Worm (Caenorhabditis elegans) whole organism, L2 larva: ENCODE measurements around the gene twk-16.

Experiments
- C34F6.9 ChIP-seq: fragments of 150-350 bp; optimal IDR thresholded peaks from 2 replicates; lab custom pipeline; 2014; ENCODE audit warnings: missing biosample characterization, missing genetic modification characterization
- R02D3.7 ChIP-seq: fragments of 150-350 bp; optimal IDR thresholded peaks from 2 replicates; lab custom pipeline; 2014; ENCODE audit warnings: missing biosample characterization, missing genetic modification characterization
- Y55F3AM.14 ChIP-seq: fragments of 200-800 bp; sonication (Bioruptor generic); optimal IDR thresholded peaks from 2 replicates; lab custom pipeline; 2018; ENCODE audit warnings: mild to moderate bottlenecking, missing genetic modification characterization, missing compliant biosample characterization
- ZK546.5 ChIP-seq: sonication (generic microtip); optimal IDR thresholded peaks from 2 replicates; lab custom pipeline; 2017; ENCODE audit warnings: missing biosample characterization, missing genetic modification characterization
- alr-1 ChIP-seq: fragments of 150-350 bp; optimal IDR thresholded peaks from 2 replicates; lab custom pipeline; 2014; ENCODE audit warnings: missing biosample characterization, missing genetic modification characterization
- aly-2 ChIP-seq: fragments of 150-350 bp; optimal IDR thresholded peaks from 2 replicates; lab custom pipeline; 2014; ENCODE audit warnings: missing biosample characterization, missing genetic modification characterization
- ama-1 ChIP-seq: fragments of 150-350 bp; optimal IDR thresholded peaks from 2 replicates; lab custom pipeline; 2018; ENCODE audit warnings: inconsistent platforms
- blmp-1 ChIP-seq: sonication (generic microtip); optimal IDR thresholded peaks from 2 replicates; lab custom pipeline; 2017; ENCODE audit warnings: missing genetic modification characterization, mild to moderate bottlenecking, missing compliant biosample characterization, antibody characterized with exemption, moderate library complexity; ENCODE audit not compliant: insufficient read depth
- ceh-16 ChIP-seq: fragments of 150-350 bp; optimal IDR thresholded peaks from 2 replicates; lab custom pipeline; 2014; ENCODE audit warnings: missing biosample characterization, missing genetic modification characterization
- ceh-82 ChIP-seq: fragments of 150-350 bp; optimal IDR thresholded peaks from 2 replicates; lab custom pipeline; 2014; ENCODE audit warnings: missing biosample characterization, missing genetic modification characterization
- crh-2 ChIP-seq: sonication (generic microtip); optimal IDR thresholded peaks from 2 replicates; lab custom pipeline; 2017; ENCODE audit warnings: missing biosample characterization, missing genetic modification characterization
- dmd-4 ChIP-seq: sonication (generic microtip); optimal IDR thresholded peaks from 2 replicates; lab custom pipeline; 2017; ENCODE audit warnings: missing biosample characterization, missing genetic modification characterization
- egl-27 ChIP-seq: sonication (generic microtip); optimal IDR thresholded peaks from 3 replicates; lab custom pipeline; 2017; ENCODE audit warnings: missing biosample characterization, missing genetic modification reagents, missing genetic modification characterization
- elt-1 ChIP-seq: fragments of 150-350 bp; optimal IDR thresholded peaks from 2 replicates; lab custom pipeline; 2014; ENCODE audit warnings: missing biosample characterization, missing genetic modification characterization
- elt-3 ChIP-seq: sonication (generic microtip); optimal IDR thresholded peaks from 2 replicates; lab custom pipeline; 2017; ENCODE audit warnings: missing biosample characterization, missing genetic modification characterization
- fos-1 ChIP-seq: fragments of 150-350 bp; optimal IDR thresholded peaks from 2 replicates; lab custom pipeline; 2014; ENCODE audit warnings: missing biosample characterization, missing genetic modification characterization
- lin-11 ChIP-seq: fragments of 150-350 bp; sonication (generic microtip); optimal IDR thresholded peaks from 2 replicates; lab custom pipeline; 2014; ENCODE audit warnings: missing biosample characterization, missing genetic modification characterization, inconsistent platforms, mixed read lengths
- lin-13 ChIP-seq: fragments of 150-350 bp; optimal IDR thresholded peaks from 2 replicates; lab custom pipeline; 2014; ENCODE audit warnings: missing biosample characterization, missing genetic modification reagents, missing genetic modification characterization
- lin-39 ChIP-seq: fragments of 150-350 bp; optimal IDR thresholded peaks from 2 replicates; lab custom pipeline; 2014; ENCODE audit warnings: missing biosample characterization, missing genetic modification reagents, missing genetic modification characterization
- lsy-2 ChIP-seq, 2 experiments: fragments of 150-350 bp in 1 of 2; sonication (generic microtip) in 1 of 2; optimal IDR thresholded peaks; 2 replicates each; lab custom pipeline; 2014 to 2017; ENCODE audit warnings: missing biosample characterization in 2 of 2, missing genetic modification characterization in 2 of 2
- mab-5 ChIP-seq: fragments of 150-350 bp; optimal IDR thresholded peaks from 2 replicates; lab custom pipeline; 2014; ENCODE audit warnings: missing biosample characterization, missing genetic modification characterization
- mdl-1 ChIP-seq, 2 experiments: fragments of 150-350 bp in 1 of 2; sonication (generic microtip) in 1 of 2; optimal IDR thresholded peaks; 2 replicates each; lab custom pipeline; 2017; ENCODE audit warnings: missing biosample characterization in 2 of 2, missing genetic modification characterization in 2 of 2
- nhr-10 ChIP-seq: sonication (generic microtip); optimal IDR thresholded peaks from 2 replicates; lab custom pipeline; 2017; ENCODE audit warnings: missing biosample characterization, missing genetic modification characterization
- nhr-11 ChIP-seq: fragments of 150-350 bp; optimal IDR thresholded peaks from 2 replicates; lab custom pipeline; 2014; ENCODE audit warnings: missing biosample characterization, missing genetic modification characterization
- nhr-12 ChIP-seq: fragments of 150-350 bp; optimal IDR thresholded peaks from 2 replicates; lab custom pipeline; 2014; ENCODE audit warnings: missing biosample characterization, missing genetic modification characterization
- nhr-129 ChIP-seq: fragments of 150-350 bp; optimal IDR thresholded peaks from 2 replicates; lab custom pipeline; 2014; ENCODE audit warnings: missing biosample characterization, missing genetic modification characterization
- nhr-21 ChIP-seq: fragments of 150-350 bp; optimal IDR thresholded peaks from 2 replicates; lab custom pipeline; 2014; ENCODE audit warnings: missing biosample characterization, missing genetic modification characterization
- nhr-23 ChIP-seq: fragments of 150-350 bp; optimal IDR thresholded peaks from 2 replicates; lab custom pipeline; 2014; ENCODE audit warnings: missing biosample characterization, missing genetic modification reagents, missing genetic modification characterization
- nhr-237 ChIP-seq: fragments of 150-350 bp; optimal IDR thresholded peaks from 2 replicates; lab custom pipeline; 2014; ENCODE audit warnings: missing biosample characterization, missing genetic modification characterization
- nhr-25 ChIP-seq: fragments of 150-350 bp; sonication (generic microtip); optimal IDR thresholded peaks from 3 replicates; lab custom pipeline; 2014; ENCODE audit warnings: missing biosample characterization, missing genetic modification characterization
- nhr-6 ChIP-seq: fragments of 150-350 bp; optimal IDR thresholded peaks from 2 replicates; lab custom pipeline; 2014; ENCODE audit warnings: missing biosample characterization, missing genetic modification characterization
- nhr-77 ChIP-seq: fragments of 150-350 bp; optimal IDR thresholded peaks from 2 replicates; lab custom pipeline; 2014; ENCODE audit warnings: missing biosample characterization, missing genetic modification characterization
- peb-1 ChIP-seq: fragments of 150-350 bp; optimal IDR thresholded peaks from 2 replicates; lab custom pipeline; 2014; ENCODE audit warnings: missing biosample characterization, missing genetic modification characterization
- sem-4 ChIP-seq: fragments of 150-350 bp; optimal IDR thresholded peaks from 2 replicates; lab custom pipeline; 2014; ENCODE audit warnings: missing biosample characterization, missing genetic modification reagents, missing genetic modification characterization
- skn-1 ChIP-seq: sonication (generic microtip); optimal IDR thresholded peaks from 2 replicates; lab custom pipeline; 2017; ENCODE audit warnings: missing biosample characterization, missing genetic modification characterization
- sma-3 ChIP-seq: sonication (generic microtip); optimal IDR thresholded peaks from 2 replicates; lab custom pipeline; 2016; ENCODE audit warnings: missing genetic modification reagents, missing genetic modification characterization, missing compliant biosample characterization
- sma-9 ChIP-seq, 2 experiments: fragments of 150-350 bp in 1 of 2; sonication (generic microtip) in 1 of 2; optimal IDR thresholded peaks; 2 replicates each; lab custom pipeline; 2014 to 2016; ENCODE audit warnings: missing genetic modification characterization in 2 of 2, mild to moderate bottlenecking in 1 of 2, missing biosample characterization in 1 of 2, missing compliant biosample characterization in 1 of 2, missing genetic modification reagents in 1 of 2, moderate library complexity in 1 of 2
- snpc-4 ChIP-seq: fragments of 150-350 bp; optimal IDR thresholded peaks from 2 replicates; lab custom pipeline; 2014; ENCODE audit warnings: missing biosample characterization, missing genetic modification characterization
- unc-39 ChIP-seq: fragments of 150-350 bp; optimal IDR thresholded peaks from 2 replicates; lab custom pipeline; 2014; ENCODE audit warnings: missing biosample characterization, missing genetic modification characterization
- unc-55 ChIP-seq: fragments of 150-350 bp; sonication (generic microtip); optimal IDR thresholded peaks from 3 replicates; lab custom pipeline; 2014; ENCODE audit warnings: missing biosample characterization, missing genetic modification reagents, missing genetic modification characterization
- unc-62 ChIP-seq: fragments of 150-350 bp; optimal IDR thresholded peaks from 2 replicates; lab custom pipeline; 2014; ENCODE audit warnings: missing biosample characterization, missing genetic modification reagents, missing genetic modification characterization
- zag-1 ChIP-seq: fragments of 150-350 bp; optimal IDR thresholded peaks from 2 replicates; lab custom pipeline; 2014; ENCODE audit warnings: missing biosample characterization, missing genetic modification characterization
- ztf-1 ChIP-seq: fragments of 200-800 bp; sonication (Bioruptor generic); conservative IDR thresholded peaks from 2 replicates; pipeline ENCODE4 v1.3.6; 2022; ENCODE audit warnings: missing genetic modification characterization, missing compliant biosample characterization
- ztf-11 ChIP-seq: sonication (generic microtip); optimal IDR thresholded peaks from 2 replicates; lab custom pipeline; 2017; ENCODE audit warnings: missing biosample characterization, missing genetic modification characterization
- ztf-4 ChIP-seq: fragments of 150-350 bp; optimal IDR thresholded peaks from 2 replicates; lab custom pipeline; 2014; ENCODE audit warnings: missing biosample characterization, missing genetic modification characterization

The twk-16 gene

ce11 chrX:3091119-3091746 is 10.3 kb downstream of the twk-16 start:
- TF ChIP-seq fos-1: no peak
- peak; percentile 13 for TF ChIP-seq nhr-129
- TF ChIP-seq elt-1 (tag; lab: Kevin White, UChicago): no peak
- TF ChIP-seq ama-1 (lab: Kevin White, UChicago): no peak
- TF ChIP-seq lsy-2 (tag; optimal IDR thresholded peaks at IDR 0.05; lab: Kevin White, UChicago): no peak
- no peak for TF ChIP-seq elt-3 (tag; lab: Kevin White, UChicago)
- no peak for TF ChIP-seq ztf-4 (tag; lab: Kevin White, UChicago)

- no peak for TF ChIP-seq zag-1
- no peak for TF ChIP-seq nhr-23
- TF ChIP-seq unc-62 (GFP tag; lab: Kevin White, UChicago): no peak
- TF ChIP-seq nhr-129: peak; percentile 33
- TF ChIP-seq mab-5 (tag; lab: Kevin White, UChicago): no peak
- TF ChIP-seq sma-3 (GFP tag; lab: Kevin White, UChicago): no peak
- no peak for TF ChIP-seq dmd-4 (tag; lab: Kevin White, UChicago)
- no peak for TF ChIP-seq lsy-2 (tag; optimal IDR thresholded peaks at IDR 0.05; lab: Kevin White, UChicago)
- no peak for TF ChIP-seq nhr-237 (tag; lab: Kevin White, UChicago)
Measured at ce11 chrX:3092460-3092859, 11.5 kb downstream of the twk-16 start.

ce11 chrX:3094304-3094703 is 13.4 kb downstream of the twk-16 start, which contains the start of gene wrt-2:
Gene wrt-2 (minus strand): TSS chrX:3094349.
- no peak for TF ChIP-seq lin-13 (GFP tag; lab: Kevin White, UChicago)

ce11 chrX:3099832-3100231 is 18.9 kb downstream of the twk-16 start, which contains the start of gene sec-3:
Gene sec-3 (minus strand): TSS chrX:3099852.
- peak; percentile 80 to 92 for TF ChIP-seq lsy-2 (tag; optimal IDR thresholded peaks at IDR 0.05; lab: Kevin White, UChicago)
- TF ChIP-seq mab-5 (tag; lab: Kevin White, UChicago): peak; percentile 83
- no peak for TF ChIP-seq nhr-23
- TF ChIP-seq lin-39 (tag; lab: Kevin White, UChicago): no peak
- peak; percentile 50 for TF ChIP-seq skn-1 (tag; lab: Kevin White, UChicago)
- no peak for TF ChIP-seq alr-1
- peak; percentile 77 for TF ChIP-seq ztf-4 (tag; lab: Kevin White, UChicago)
- TF ChIP-seq elt-3 (tag; lab: Kevin White, UChicago): no peak
- no peak for TF ChIP-seq ZK546.5 (tag; lab: Kevin White, UChicago)
- TF ChIP-seq snpc-4 (tag; lab: Kevin White, UChicago): peak; percentile 59
- TF ChIP-seq nhr-237 (tag; lab: Kevin White, UChicago): peak; percentile 13
- peak; percentile 82 for TF ChIP-seq egl-27
- peak; percentile 56 for TF ChIP-seq nhr-12 (tag; lab: Kevin White, UChicago)
- TF ChIP-seq sma-3 (GFP tag; lab: Kevin White, UChicago): peak; percentile 85
- TF ChIP-seq mdl-1 (tag; optimal IDR thresholded peaks at IDR 0.05; lab: Kevin White, UChicago): peak in 1 of 2 experiments; percentile 38
- TF ChIP-seq sem-4 (tag; lab: Kevin White, UChicago): peak; percentile 81
- peak; percentile 94 for TF ChIP-seq unc-55 (GFP tag; lab: Kevin White, UChicago)
- peak; percentile 43 for TF ChIP-seq ama-1 (lab: Kevin White, UChicago)
- TF ChIP-seq lin-11: peak; percentile 57
- no peak for TF ChIP-seq nhr-11
- TF ChIP-seq unc-39 (tag; lab: Kevin White, UChicago): no peak
- peak; percentile 79 for TF ChIP-seq nhr-21 (tag; lab: Kevin White, UChicago)
- TF ChIP-seq lin-13 (GFP tag; lab: Kevin White, UChicago): peak; percentile 87
- TF ChIP-seq zag-1: peak; percentile 23
- no peak for TF ChIP-seq Y55F3AM.14 (GFP tag; lab: Kevin White, UChicago)
- peak; percentile 91 for TF ChIP-seq sma-9 (GFP tag; optimal IDR thresholded peaks at IDR 0.05; lab: Kevin White, UChicago)
- TF ChIP-seq sma-9 (tag; optimal IDR thresholded peaks at IDR 0.05; lab: Kevin White, UChicago): no peak
- no peak for TF ChIP-seq ztf-11 (tag; lab: Kevin White, UChicago)
- peak; percentile 88 for TF ChIP-seq nhr-25 (tag; lab: Kevin White, UChicago)
- no peak for TF ChIP-seq dmd-4 (tag; lab: Kevin White, UChicago)
- TF ChIP-seq unc-62 (GFP tag; lab: Kevin White, UChicago): no peak
- peak; percentile 85 for TF ChIP-seq nhr-129
- peak; percentile 79 for TF ChIP-seq ceh-16 (tag; lab: Kevin White, UChicago)
- peak; percentile 83 for TF ChIP-seq nhr-6
- TF ChIP-seq aly-2 (tag; lab: Kevin White, UChicago): no peak
- TF ChIP-seq ztf-1: no peak
- TF ChIP-seq blmp-1 (tag; lab: Kevin White, UChicago): peak; percentile 37
- peak; percentile 97 for TF ChIP-seq C34F6.9
- no peak for TF ChIP-seq peb-1
- TF ChIP-seq ceh-82 (tag; lab: Kevin White, UChicago): no peak
- peak; percentile 88 for TF ChIP-seq fos-1
- peak; percentile 39 for TF ChIP-seq R02D3.7 (tag; lab: Kevin White, UChicago)
- TF ChIP-seq crh-2: peak; percentile 90
- peak; percentile 22 for TF ChIP-seq nhr-10 (tag; lab: Kevin White, UChicago)
- TF ChIP-seq nhr-77 (tag; lab: Kevin White, UChicago): peak; percentile 22
